Worm (Caenorhabditis elegans) whole organism, early embryonic: Measurements from ENCODE around the gene C54D10.3.
A peak's percentile ranks its signal among the peaks of the same experiment; 100 is the strongest.

Experiments
- B0310.2 ChIP-seq: sonication (generic microtip); optimal IDR thresholded peaks from 2 replicates; lab custom pipeline; 2016; ENCODE audit warnings: mild to moderate bottlenecking, missing genetic modification characterization, missing compliant biosample characterization
- F13C5.2 ChIP-seq: sonication (generic microtip); optimal IDR thresholded peaks from 2 replicates; lab custom pipeline; 2017; ENCODE audit warnings: mild to moderate bottlenecking, missing genetic modification characterization, inconsistent platforms, missing compliant biosample characterization
- aly-1 ChIP-seq: sonication (generic microtip); optimal IDR thresholded peaks from 2 replicates; lab custom pipeline; 2016; ENCODE audit warnings: missing genetic modification characterization, missing compliant biosample characterization
- ama-1 ChIP-seq: fragments of 150-350 bp; optimal IDR thresholded peaks from 2 replicates; lab custom pipeline; 2014
- ceh-13 ChIP-seq: fragments of 200-800 bp; sonication (Bioruptor generic); optimal IDR thresholded peaks from 2 replicates; lab custom pipeline; 2018; ENCODE audit warnings: mild to moderate bottlenecking, missing genetic modification characterization, missing compliant biosample characterization
- ceh-36 ChIP-seq: sonication (generic microtip); optimal IDR thresholded peaks from 2 replicates; lab custom pipeline; 2016; ENCODE audit warnings: missing genetic modification characterization, inconsistent platforms, missing compliant biosample characterization
- ets-7 ChIP-seq: sonication (generic microtip); optimal IDR thresholded peaks from 2 replicates; lab custom pipeline; 2016; ENCODE audit warnings: missing genotype, missing genetic modification characterization, missing compliant biosample characterization
- flt-1 ChIP-seq: fragments of 200-800 bp; sonication (Bioruptor generic); IDR thresholded peaks from 2 replicates; pipeline ENCODE4 v1.3.6; 2022; ENCODE audit warnings: missing genetic modification characterization, missing compliant biosample characterization
- hmbx-1 ChIP-seq: sonication (generic microtip); optimal IDR thresholded peaks from 2 replicates; lab custom pipeline; 2016; ENCODE audit warnings: mild to moderate bottlenecking, missing genetic modification characterization, missing compliant biosample characterization
- hmg-4 ChIP-seq: fragments of 200-800 bp; sonication (Bioruptor generic); optimal IDR thresholded peaks from 2 replicates; lab custom pipeline; 2018; ENCODE audit warnings: mild to moderate bottlenecking, missing genetic modification characterization, missing compliant biosample characterization
- hnd-1 ChIP-seq: sonication (generic microtip); optimal IDR thresholded peaks from 2 replicates; lab custom pipeline; 2016; ENCODE audit warnings: missing genetic modification characterization, missing compliant biosample characterization
- pes-1 ChIP-seq: fragments of 200-800 bp; sonication (Bioruptor generic); IDR thresholded peaks from 2 replicates; pipeline ENCODE4 v1.3.6; 2022; ENCODE audit warnings: missing genetic modification reagents, missing genetic modification characterization, missing compliant biosample characterization
- scrt-1 ChIP-seq: fragments of 200-800 bp; sonication (Bioruptor generic); IDR thresholded peaks from 2 replicates; pipeline ENCODE4 v1.3.6; 2022; ENCODE audit warnings: missing genetic modification characterization, missing compliant biosample characterization
- sea-1 ChIP-seq: fragments of 200-800 bp; sonication (Bioruptor generic); conservative IDR thresholded peaks from 2 replicates; pipeline ENCODE4 v1.3.6; 2022; ENCODE audit warnings: missing genetic modification characterization, missing compliant biosample characterization
- tbx-11 ChIP-seq: fragments of 200-800 bp; sonication (Bioruptor generic); IDR thresholded peaks from 2 replicates; pipeline ENCODE4 v1.3.6; 2022; ENCODE audit warnings: missing genetic modification characterization, missing compliant biosample characterization
- tbx-37 ChIP-seq: fragments of 200-800 bp; sonication (Bioruptor generic); conservative IDR thresholded peaks from 2 replicates; pipeline ENCODE4 v1.3.6; 2022; ENCODE audit warnings: missing genetic modification reagents, missing genetic modification characterization, missing compliant biosample characterization
- tra-4 ChIP-seq: sonication (generic microtip); optimal IDR thresholded peaks from 2 replicates; lab custom pipeline; 2017; ENCODE audit warnings: missing genetic modification characterization, missing compliant biosample characterization

The C54D10.3 gene

ce11 chrV:12462908-12463307 is 44.5 kb downstream of the C54D10.3 start, which contains the start of gene egl-10:
Gene egl-10 (minus strand): TSS chrV:12463008.
- TF ChIP-seq ceh-13 (GFP tag; lab: Kevin White, UChicago): no peak
- TF ChIP-seq tbx-11: no peak
- no peak for TF ChIP-seq flt-1
- no peak for TF ChIP-seq hmg-4
- no peak for TF ChIP-seq sea-1
- TF ChIP-seq aly-1 (tag; lab: Kevin White, UChicago): no peak
- no peak for TF ChIP-seq pes-1 (GFP tag; lab: Robert Waterston, UW)
- no peak for TF ChIP-seq scrt-1 (GFP tag; lab: Robert Waterston, UW)
- no peak for TF ChIP-seq hnd-1 (tag; lab: Kevin White, UChicago)

ce11 chrV:12465399-12465798 is 47.0 kb downstream of the C54D10.3 start:
- TF ChIP-seq hmg-4 (peak; percentile 43), hmbx-1 (tag; lab: Kevin White, UChicago) (no peak)

ce11 chrV:12466653-12467052 is 48.3 kb downstream of the C54D10.3 start:
- TF ChIP-seq ets-7 (no peak), sea-1 (no peak), tbx-37 (no peak)

- TF ChIP-seq tbx-37: no peak
- TF ChIP-seq sea-1: no peak
- TF ChIP-seq ceh-13 (GFP tag; lab: Kevin White, UChicago): no peak
- no peak for TF ChIP-seq hnd-1 (tag; lab: Kevin White, UChicago)
- no peak for TF ChIP-seq B0310.2
- TF ChIP-seq F13C5.2 (tag; lab: Kevin White, UChicago): no peak
- TF ChIP-seq tbx-11: no peak
- no peak for TF ChIP-seq hmg-4
- no peak for TF ChIP-seq scrt-1 (GFP tag; lab: Robert Waterston, UW)
- TF ChIP-seq ama-1 (lab: Kevin White, UChicago): no peak
- TF ChIP-seq hmbx-1 (tag; lab: Kevin White, UChicago): no peak
- TF ChIP-seq flt-1: no peak
- no peak for TF ChIP-seq aly-1 (tag; lab: Kevin White, UChicago)
- no peak for TF ChIP-seq tra-4 (tag; lab: Kevin White, UChicago)
- TF ChIP-seq ets-7: no peak
- no peak for TF ChIP-seq ceh-36 (tag; lab: Kevin White, UChicago)
- no peak for TF ChIP-seq pes-1 (GFP tag; lab: Robert Waterston, UW)
Measured at ce11 chrV:12467755-12468154, 49.4 kb downstream of the C54D10.3 start.

- TF ChIP-seq F13C5.2 (tag; lab: Kevin White, UChicago) (no peak), flt-1 (no peak), hmbx-1 (tag; lab: Kevin White, UChicago) (no peak), sea-1 (no peak), aly-1 (tag; lab: Kevin White, UChicago) (no peak), ets-7 (no peak), hnd-1 (tag; lab: Kevin White, UChicago) (no peak), tbx-37 (no peak), tbx-11 (no peak)
Measured at ce11 chrV:12468363-12468762, 50.0 kb downstream of the C54D10.3 start, which contains the start of gene F28C1.3. Gene F28C1.3 (plus strand): TSS chrV:12468663.
